Worm (Caenorhabditis elegans): Measurements from ENCODE around the gene manf-1.
"Not testable (repeated sequence)": the region's sequence is repeated elsewhere in the genome, so short reads cannot be mapped to it uniquely, and the experiment has no call there.

Gene manf-1

ce11 chrIV:2885260-2885659, 43.0 kb downstream of the manf-1 start:
- TF ChIP-seq ceh-44 (GFP tag; IDR thresholded peaks at IDR 0.05) = no peak
- no peak for TF ChIP-seq mxl-3 (GFP tag; optimal IDR thresholded peaks at IDR 0.05)
- no peak for TF ChIP-seq Y75B8A.6 (GFP tag; IDR thresholded peaks at IDR 0.05)
- TF ChIP-seq unc-39 (tag; optimal IDR thresholded peaks at IDR 0.05) = no peak
- TF ChIP-seq ZK337.2 (GFP tag; IDR thresholded peaks at IDR 0.05) = no peak
- no peak for TF ChIP-seq madf-5 (GFP tag; IDR thresholded peaks at IDR 0.05)
- TF ChIP-seq attf-4 (tag; optimal IDR thresholded peaks at IDR 0.05) = no peak

ce11 chrIV:2884134-2884533, 44.1 kb downstream of the manf-1 start:
- TF ChIP-seq set-16 (GFP tag; IDR thresholded peaks at IDR 0.05) = 0 out of 2 replicates have a peak, but pooled peaks have one; percentile 9
- TF ChIP-seq aha-1 (tag) = peak; percentile 19
- TF ChIP-seq unc-62 (GFP tag; optimal IDR thresholded peaks at IDR 0.05 in 1 of 2) = peak in 1 of 2 experiments; percentile 93
- TF ChIP-seq unc-62 (tag; optimal IDR thresholded peaks at IDR 0.05) = not testable (repeated sequence)
